Fruit fly (Drosophila melanogaster) whole organism, embryonic: ENCODE measurements around the gene CG17068.
A peak's percentile ranks its signal among the peaks of the same experiment; 100 is the strongest.

ENCODE experiments used
- Ada2b ChIP-seq: fragments of 200-800 bp; sonication (Bioruptor generic); IDR thresholded peaks from 2 replicates; pipeline ENCODE4 v1.3.6; 2022; ENCODE audit warnings: missing biosample characterization, missing genetic modification characterization
- BtbVII ChIP-seq: fragments of 200-800 bp; sonication (Bioruptor generic); optimal IDR thresholded peaks from 3 replicates; lab custom pipeline; 2017; ENCODE audit warnings: missing biosample characterization, mild to moderate bottlenecking, missing genetic modification characterization
- CG10959 ChIP-seq: fragments of 200-800 bp; sonication (Bioruptor generic); IDR thresholded peaks from 2 replicates; pipeline ENCODE4 v1.3.6; 2022; ENCODE audit warnings: missing biosample characterization, missing genetic modification characterization
- CG11085 ChIP-seq: fragments of 200-800 bp; sonication (Bioruptor generic); IDR thresholded peaks from 2 replicates; pipeline ENCODE4 v1.3.6; 2022; ENCODE audit warnings: missing biosample characterization, missing genetic modification characterization
- CG12104 ChIP-seq: fragments of 200-800 bp; sonication (Bioruptor generic); optimal IDR thresholded peaks from 3 replicates; lab custom pipeline; 2016; ENCODE audit warnings: missing biosample characterization, missing genetic modification characterization
- CG14441 ChIP-seq: fragments of 200-800 bp; sonication (Bioruptor generic); IDR thresholded peaks from 2 replicates; pipeline ENCODE4 v1.3.6; 2022; ENCODE audit warnings: missing biosample characterization, missing genetic modification characterization
- CG14667 ChIP-seq: fragments of 200-800 bp; sonication (Bioruptor generic); IDR thresholded peaks from 2 replicates; pipeline ENCODE4 v1.3.6; 2022; ENCODE audit warnings: missing biosample characterization, missing genetic modification characterization
- CG15479 ChIP-seq: fragments of 200-800 bp; sonication (Bioruptor generic); optimal IDR thresholded peaks from 3 replicates; lab custom pipeline; 2019; ENCODE audit warnings: missing biosample characterization, mild to moderate bottlenecking, missing genetic modification characterization, moderate library complexity
- CG1647 ChIP-seq: fragments of 200-800 bp; sonication (Bioruptor generic); optimal IDR thresholded peaks from 3 replicates; lab custom pipeline; 2016; ENCODE audit warnings: missing biosample characterization, missing genetic modification characterization
- CG17361 ChIP-seq: fragments of 200-800 bp; sonication (Bioruptor generic); IDR thresholded peaks from 3 replicates; pipeline ENCODE4 v1.3.6; 2022; ENCODE audit warnings: missing biosample characterization, missing genetic modification characterization
- CG17912 ChIP-seq: fragments of 200-800 bp; sonication (Bioruptor generic); optimal IDR thresholded peaks from 2 replicates; lab custom pipeline; 2018; ENCODE audit warnings: missing biosample characterization, mild to moderate bottlenecking, missing genetic modification characterization
- CG1832 ChIP-seq: fragments of 200-800 bp; sonication (Bioruptor generic); optimal IDR thresholded peaks from 2 replicates; lab custom pipeline; 2017; ENCODE audit warnings: missing biosample characterization, mild to moderate bottlenecking, missing genetic modification characterization, inconsistent platforms
- CG18764 ChIP-seq: fragments of 200-800 bp; sonication (Bioruptor generic); optimal IDR thresholded peaks from 3 replicates; lab custom pipeline; 2016; ENCODE audit warnings: missing biosample characterization, missing genetic modification characterization
- CG2116 ChIP-seq: fragments of 200-800 bp; sonication (Bioruptor generic); optimal IDR thresholded peaks from 3 replicates; lab custom pipeline; 2018; ENCODE audit warnings: missing biosample characterization, mild to moderate bottlenecking, missing genetic modification characterization
- CG2120 ChIP-seq: fragments of 200-800 bp; sonication (Bioruptor generic); optimal IDR thresholded peaks from 3 replicates; lab custom pipeline; 2016; ENCODE audit warnings: missing biosample characterization, missing genetic modification characterization
- CG2678 ChIP-seq: fragments of 200-800 bp; sonication (Bioruptor generic); optimal IDR thresholded peaks from 3 replicates; lab custom pipeline; 2019; ENCODE audit warnings: missing biosample characterization, mild to moderate bottlenecking, missing genetic modification characterization, moderate library complexity
- CG33213 ChIP-seq: fragments of 200-800 bp; sonication (Bioruptor generic); optimal IDR thresholded peaks from 3 replicates; lab custom pipeline; 2016; ENCODE audit warnings: missing biosample characterization, missing genetic modification characterization
- CG4730 ChIP-seq: fragments of 200-800 bp; sonication (Bioruptor generic); IDR thresholded peaks from 2 replicates; pipeline ENCODE4 v1.3.6; 2022; ENCODE audit warnings: missing biosample characterization, missing genetic modification characterization
- CG4820 ChIP-seq: fragments of 200-800 bp; sonication (Bioruptor generic); optimal IDR thresholded peaks from 3 replicates; lab custom pipeline; 2016; ENCODE audit warnings: missing biosample characterization, missing genetic modification characterization
- CG8388 ChIP-seq: fragments of 200-800 bp; sonication (Bioruptor generic); optimal IDR thresholded peaks from 2 replicates; lab custom pipeline; 2019; ENCODE audit warnings: missing biosample characterization, mild to moderate bottlenecking, missing genetic modification characterization, moderate library complexity
- CG8478 ChIP-seq: fragments of >200 bp; optimal IDR thresholded peaks from 2 replicates; lab custom pipeline; 2018
- Chrac-16 ChIP-seq: fragments of 200-800 bp; sonication (Bioruptor generic); optimal IDR thresholded peaks from 3 replicates; lab custom pipeline; 2016; ENCODE audit warnings: missing biosample characterization, missing genetic modification characterization
- Ets97D ChIP-seq: fragments of 200-800 bp; sonication (Bioruptor generic); optimal IDR thresholded peaks from 3 replicates; lab custom pipeline; 2016; ENCODE audit warnings: missing biosample characterization, missing genetic modification characterization
- HLH54F ChIP-seq: fragments of 200-800 bp; sonication (Bioruptor generic); optimal IDR thresholded peaks from 3 replicates; lab custom pipeline; 2016; ENCODE audit warnings: missing biosample characterization, missing genetic modification characterization
- Lim3 ChIP-seq: fragments of 200-800 bp; sonication (Bioruptor generic); IDR thresholded peaks from 2 replicates; pipeline ENCODE4 v1.3.6; 2022; ENCODE audit warnings: missing biosample characterization, missing genetic modification characterization
- Meics ChIP-seq: fragments of 200-800 bp; sonication (Bioruptor generic); optimal IDR thresholded peaks from 2 replicates; lab custom pipeline; 2017; ENCODE audit warnings: missing biosample characterization, mild to moderate bottlenecking, missing genetic modification characterization
- Rfx ChIP-seq: fragments of 200-800 bp; sonication (Bioruptor generic); IDR thresholded peaks from 2 replicates; pipeline ENCODE4 v1.3.6; 2022; ENCODE audit warnings: missing biosample characterization, missing genetic modification characterization
- Sox102F ChIP-seq: fragments of 200-800 bp; sonication (Bioruptor generic); optimal IDR thresholded peaks from 2 replicates; lab custom pipeline; 2018; ENCODE audit warnings: missing biosample characterization, mild to moderate bottlenecking, missing genetic modification characterization, moderate library complexity
- Ssrp ChIP-seq: fragments of 200-800 bp; sonication (Bioruptor generic); optimal IDR thresholded peaks from 2 replicates; lab custom pipeline; 2018; ENCODE audit warnings: missing biosample characterization, mild to moderate bottlenecking, missing genetic modification characterization, moderate library complexity
- Taf1 ChIP-seq: fragments of 200-800 bp; sonication (Bioruptor generic); IDR thresholded peaks from 2 replicates; pipeline ENCODE4 v1.3.6; 2022; ENCODE audit warnings: missing biosample characterization, missing genetic modification characterization
- ac ChIP-seq: fragments of 200-800 bp; sonication (Bioruptor generic); optimal IDR thresholded peaks from 3 replicates; lab custom pipeline; 2017; ENCODE audit warnings: missing biosample characterization, mild to moderate bottlenecking, missing genetic modification characterization
- amos ChIP-seq: fragments of 200-800 bp; sonication (Bioruptor generic); IDR thresholded peaks from 2 replicates; pipeline ENCODE4 v1.3.6; 2022; ENCODE audit warnings: missing biosample characterization, missing genetic modification characterization; ENCODE audit not compliant: partially characterized antibody
- caup ChIP-seq: fragments of 200-800 bp; sonication (Bioruptor generic); optimal IDR thresholded peaks from 3 replicates; lab custom pipeline; 2017; ENCODE audit warnings: missing biosample characterization, mild to moderate bottlenecking, missing genetic modification characterization, moderate library complexity; ENCODE audit not compliant: severe bottlenecking
- esg ChIP-seq: fragments of 200-800 bp; sonication (Bioruptor generic); conservative IDR thresholded peaks from 2 replicates; pipeline ENCODE4 v1.3.6; 2022; ENCODE audit warnings: missing biosample characterization, missing genetic modification characterization
- fd102C ChIP-seq: fragments of 200-800 bp; sonication (Bioruptor generic); optimal IDR thresholded peaks from 2 replicates; lab custom pipeline; 2018; ENCODE audit warnings: missing biosample characterization, mild to moderate bottlenecking, missing genetic modification characterization, moderate library complexity
- gsb ChIP-seq: fragments of 200-800 bp; sonication (Bioruptor generic); IDR thresholded peaks from 2 replicates; pipeline ENCODE4 v1.3.6; 2022; ENCODE audit warnings: missing biosample characterization, missing genetic modification characterization
- gt ChIP-seq: fragments of 200-800 bp; sonication (Bioruptor generic); IDR thresholded peaks from 2 replicates; pipeline ENCODE4 v1.3.6; 2022; ENCODE audit warnings: missing biosample characterization, missing genetic modification characterization
- hth ChIP-seq: fragments of >200 bp; optimal IDR thresholded peaks from 2 replicates; lab custom pipeline; 2017; ENCODE audit warnings: inconsistent platforms
- ind ChIP-seq: fragments of 200-800 bp; sonication (Bioruptor generic); optimal IDR thresholded peaks from 3 replicates; lab custom pipeline; 2016; ENCODE audit warnings: missing biosample characterization, missing genetic modification characterization
- kah ChIP-seq: fragments of 200-800 bp; sonication (Bioruptor generic); optimal IDR thresholded peaks from 2 replicates; lab custom pipeline; 2018; ENCODE audit warnings: missing biosample characterization, mild to moderate bottlenecking, missing genetic modification characterization
- lbe ChIP-seq: fragments of 200-800 bp; sonication (Bioruptor generic); optimal IDR thresholded peaks from 2 replicates; lab custom pipeline; 2016; ENCODE audit warnings: missing biosample characterization, mild to moderate bottlenecking, missing genetic modification characterization
- lov ChIP-seq, 2 experiments: fragments of 200-800 bp in 1 of 2; fragments of >200 bp in 1 of 2; sonication (Bioruptor generic) in 1 of 2; IDR thresholded peaks in 1 of 2; optimal IDR thresholded peaks in 1 of 2; 2 replicates in 1 of 2; 3 replicates in 1 of 2; pipeline versions ENCODE4 v1.3.6 to Lab custom; 2017 to 2022; ENCODE audit warnings: missing biosample characterization in 1 of 2, missing genetic modification characterization in 1 of 2
- nau ChIP-seq: fragments of 200-800 bp; sonication (Bioruptor generic); optimal IDR thresholded peaks from 3 replicates; lab custom pipeline; 2017; ENCODE audit warnings: missing biosample characterization, mild to moderate bottlenecking, missing genetic modification characterization, missing genetic modification reagents
- repo ChIP-seq: fragments of 200-800 bp; sonication (Bioruptor generic); optimal IDR thresholded peaks from 2 replicates; lab custom pipeline; 2016; ENCODE audit warnings: missing biosample characterization, missing genetic modification characterization
- schlank ChIP-seq: fragments of 200-800 bp; sonication (Bioruptor generic); optimal IDR thresholded peaks from 2 replicates; lab custom pipeline; 2018; ENCODE audit warnings: missing biosample characterization, mild to moderate bottlenecking, missing genetic modification characterization
- stc ChIP-seq: fragments of 200-800 bp; sonication (Bioruptor generic); IDR thresholded peaks from 2 replicates; pipeline ENCODE4 v1.3.6; 2022; ENCODE audit warnings: missing biosample characterization, missing genetic modification characterization
- stwl ChIP-seq: fragments of 200-800 bp; sonication (Bioruptor generic); optimal IDR thresholded peaks from 3 replicates; lab custom pipeline; 2018; ENCODE audit warnings: missing biosample characterization, mild to moderate bottlenecking, missing genetic modification characterization, moderate library complexity
- tll ChIP-seq, 2 experiments: fragments of 200-800 bp in 1 of 2; fragments of >200 bp in 1 of 2; sonication (Bioruptor generic) in 1 of 2; optimal IDR thresholded peaks; 2 replicates each; lab custom pipeline; 2017 to 2019; ENCODE audit warnings: missing biosample characterization in 2 of 2, missing genetic modification characterization in 2 of 2, mild to moderate bottlenecking in 1 of 2, moderate library complexity in 1 of 2
- ttk ChIP-seq: fragments of 200-800 bp; sonication (Bioruptor generic); IDR thresholded peaks from 2 replicates; pipeline ENCODE4 v2.1.2; 2022; ENCODE audit warnings: missing biosample characterization, missing genetic modification characterization
- zfh2 ChIP-seq: fragments of 200-800 bp; sonication (Bioruptor generic); optimal IDR thresholded peaks from 2 replicates; lab custom pipeline; 2016; ENCODE audit warnings: missing biosample characterization, missing genetic modification characterization

Gene CG17068

dm6 chrX:20235794-20236513, 14.9 kb downstream of the CG17068 start, which contains the start of gene sw (continued):
- peak; percentile 12 for TF ChIP-seq CG33213 (GFP tag; lab: Kevin White, UChicago)
- peak; percentile 48 for TF ChIP-seq Ets97D
- peak; percentile 26 for TF ChIP-seq caup (GFP tag; lab: Kevin White, UChicago)
- TF ChIP-seq CG1647 (GFP tag; lab: Kevin White, UChicago), result peak; percentile 22
- no peak for TF ChIP-seq fd102C
- TF ChIP-seq nau (GFP tag; lab: Kevin White, UChicago), result no peak
- TF ChIP-seq CG17361 (GFP tag; lab: Robert Waterston, UW), result peak; percentile 69
- peak; percentile 56; the same call in 1 of the 2 replicates for TF ChIP-seq CG11085 (GFP tag; lab: Robert Waterston, UW)
- peak; percentile 74 for TF ChIP-seq CG14441 (GFP tag; lab: Robert Waterston, UW)
- TF ChIP-seq CG17912, result no peak
- TF ChIP-seq CG12104 (GFP tag; lab: Kevin White, UChicago), result no peak
- TF ChIP-seq CG8388 (GFP tag; lab: Kevin White, UChicago), result no peak
- no peak for TF ChIP-seq kah (GFP tag; lab: Kevin White, UChicago)
- no peak for TF ChIP-seq repo (GFP tag; lab: Kevin White, UChicago)
- TF ChIP-seq CG14667 (GFP tag; lab: Robert Waterston, UW), result peak; percentile 51; the same call in 1 of the 2 replicates
- TF ChIP-seq CG15479 (GFP tag; lab: Kevin White, UChicago), result no peak
- no peak for TF ChIP-seq BtbVII (GFP tag; lab: Kevin White, UChicago)
- no peak for TF ChIP-seq lov (optimal IDR thresholded peaks at IDR 0.05; lab: Kevin White, UChicago)
- TF ChIP-seq lov (GFP tag; IDR thresholded peaks at IDR 0.05; lab: Robert Waterston, UW), result no peak

dm6 chrX:20231658-20232057, 19.2 kb downstream of the CG17068 start:
- TF ChIP-seq ac (GFP tag; lab: Kevin White, UChicago) (no peak), Ssrp (tag; lab: Kevin White, UChicago) (no peak), Sox102F (GFP tag; lab: Kevin White, UChicago) (no peak), CG10959 (GFP tag; lab: Robert Waterston, UW) (no peak), gt (no peak), Meics (GFP tag; lab: Kevin White, UChicago) (no peak), gsb (no peak), Ada2b (GFP tag; lab: Robert Waterston, UW) (no peak), amos (GFP tag; lab: Robert Waterston, UW) (no peak), esg (no peak), lbe (GFP tag; lab: Kevin White, UChicago) (no peak), hth (lab: Kevin White, UChicago) (no peak), CG2116 (GFP tag; lab: Kevin White, UChicago) (no peak), CG18764 (GFP tag; lab: Kevin White, UChicago) (no peak), stc (no peak), CG4730 (no peak), ind (GFP tag; lab: Kevin White, UChicago) (no peak), ttk (GFP tag; lab: Robert Waterston, UW) (no peak), HLH54F (GFP tag; lab: Kevin White, UChicago) (no peak), Chrac-16 (GFP tag; lab: Kevin White, UChicago) (no peak), CG2120 (no peak), Rfx (GFP tag; lab: Robert Waterston, UW) (no peak), CG2678 (tag; lab: Kevin White, UChicago) (no peak), CG1832 (GFP tag; lab: Kevin White, UChicago) (peak; percentile 53), Taf1 (no peak), schlank (no peak), stwl (tag; lab: Kevin White, UChicago) (peak; percentile 86), zfh2 (GFP tag; lab: Kevin White, UChicago) (no peak), CG8478 (lab: Kevin White, UChicago) (peak; percentile 64), fd102C (no peak), tll (GFP tag; optimal IDR thresholded peaks at IDR 0.05; lab: Kevin White, UChicago) (peak in 1 of 2 experiments; percentile 52), Lim3 (GFP tag; lab: Robert Waterston, UW) (no peak), CG4820 (GFP tag; lab: Kevin White, UChicago) (no peak)
